Worm (Caenorhabditis elegans): ENCODE measurements around the gene Y105C5A.1268.
A peak's percentile ranks its signal among the peaks of the same experiment; 100 is the strongest.
"Not testable (repeated sequence)": the region's sequence is repeated elsewhere in the genome, so short reads cannot be mapped to it uniquely, and the experiment has no call there.

- peak; percentile 65 for TF ChIP-seq him-1 (tag; optimal IDR thresholded peaks at IDR 0.05)
- not testable (repeated sequence) for TF ChIP-seq dao-5 (tag; optimal IDR thresholded peaks at IDR 0.05)
These were observed at the start of gene Y105C5A.1268, which contains the start of gene Y105C5A.1272 for ce11 chrIV:15646418-15647220.

Data from whole organism, L4/young adult.